Fruit fly (Drosophila melanogaster): ENCODE measurements around the gene CG33771.

CG33771 gene

dm6 chr3L:22671699-22672276 lies 22.6 kb downstream of the CG33771 start:
- TF ChIP-seq twi (tag; optimal IDR thresholded peaks at IDR 0.05) (no peak), sd (tag; optimal IDR thresholded peaks at IDR 0.05) (peak; percentile 58), lab (GFP tag; optimal IDR thresholded peaks at IDR 0.05) (peak; percentile 41), CTCF (GFP tag; optimal IDR thresholded peaks at IDR 0.05) (peak; percentile 84), Med (GFP tag) (peak; percentile 36), CG8281 (tag; optimal IDR thresholded peaks at IDR 0.05) (peak; percentile 47), Hr78 (GFP tag; optimal IDR thresholded peaks at IDR 0.05) (peak in 1 of 2 experiments; percentile 68), CG13894 (tag; optimal IDR thresholded peaks at IDR 0.05) (no peak), CG4360 (GFP tag; IDR thresholded peaks at IDR 0.05) (peak; percentile 42; the same call in 1 of the 2 replicates), GATAe (GFP tag; conservative IDR thresholded peaks at IDR 0.05) (peak; percentile 25; the same call in 1 of the 2 replicates), BtbVII (GFP tag; optimal IDR thresholded peaks at IDR 0.05) (peak; percentile 1), onecut (GFP tag; IDR thresholded peaks at IDR 0.05) (no peak), mirr (GFP tag; optimal IDR thresholded peaks at IDR 0.05) (peak; percentile 90), chinmo (GFP tag; IDR thresholded peaks at IDR 0.05; ENCODE audit: partially characterized antibody) (peak; percentile 59; the same call in 1 of the 4 replicates), CG6654 (GFP tag; optimal IDR thresholded peaks at IDR 0.05) (no peak), exex (tag; optimal IDR thresholded peaks at IDR 0.05) (peak; percentile 89), Vsx1 (GFP tag; optimal IDR thresholded peaks at IDR 0.05) (peak; percentile 4), grn (GFP tag; optimal IDR thresholded peaks at IDR 0.05) (peak; percentile 96), CG6689 (GFP tag; IDR thresholded peaks at IDR 0.05) (no peak), sug (tag; optimal IDR thresholded peaks at IDR 0.05) (peak; percentile 57), HmgZ (tag; optimal IDR thresholded peaks at IDR 0.05) (peak; percentile 30), HLH3B (GFP tag; IDR thresholded peaks at IDR 0.05) (no peak), row (GFP tag; IDR thresholded peaks at IDR 0.05) (no peak), CG10543 (GFP tag; optimal IDR thresholded peaks at IDR 0.05) (peak; percentile 39), CG34376 (GFP tag; optimal IDR thresholded peaks at IDR 0.05) (peak; percentile 55), dan (GFP tag; IDR thresholded peaks at IDR 0.05) (no peak), NK7.1 (GFP tag; optimal IDR thresholded peaks at IDR 0.05) (no peak)

- TF ChIP-seq CTCF (GFP tag; optimal IDR thresholded peaks at IDR 0.05) (peak; percentile 62), CG8388 (GFP tag; optimal IDR thresholded peaks at IDR 0.05) (peak; percentile 75), CG4854 (GFP tag; optimal IDR thresholded peaks at IDR 0.05) (no peak), CG15601 (tag; optimal IDR thresholded peaks at IDR 0.05) (peak; percentile 83), CG15073 (GFP tag; optimal IDR thresholded peaks at IDR 0.05) (peak; percentile 73), sc (optimal IDR thresholded peaks at IDR 0.05) (no peak), sc (GFP tag; optimal IDR thresholded peaks at IDR 0.05) (no peak), Xbp1 (GFP tag; optimal IDR thresholded peaks at IDR 0.05) (no peak), Eip74EF (GFP tag; optimal IDR thresholded peaks at IDR 0.05) (no peak), grn (GFP tag; optimal IDR thresholded peaks at IDR 0.05) (peak; percentile 71), CG14710 (tag; optimal IDR thresholded peaks at IDR 0.05) (peak; percentile 11), insv (GFP tag; optimal IDR thresholded peaks at IDR 0.05) (no peak), CG7357 (GFP tag; IDR thresholded peaks at IDR 0.05) (no peak), CG2199 (GFP tag; IDR thresholded peaks at IDR 0.05) (peak; percentile 70; the same call in 2 of the 3 replicates), ham (GFP tag; IDR thresholded peaks at IDR 0.05) (no peak), cato (GFP tag; optimal IDR thresholded peaks at IDR 0.05; ENCODE audit: borderline replicate concordance) (no peak), CG11093 (GFP tag; IDR thresholded peaks at IDR 0.05) (no peak), bcd (GFP tag; optimal IDR thresholded peaks at IDR 0.05) (no peak)
These were observed 31.7 kb downstream of the CG33771 start for dm6 chr3L:22680932-22681331.
